Fruit fly (Drosophila melanogaster) whole organism, adult: ENCODE measurements around the gene CenB1A.

ENCODE experiments used
- CG11617 ChIP-seq: fragments of 200-800 bp; sonication (Bioruptor generic); optimal IDR thresholded peaks from 2 replicates; lab custom pipeline; 2017; ENCODE audit warnings: mild to moderate bottlenecking, missing biosample characterization, missing genetic modification reagents, missing genetic modification characterization
- CG12768 ChIP-seq: fragments of 200-800 bp; sonication (Bioruptor generic); optimal IDR thresholded peaks from 2 replicates; lab custom pipeline; 2017; ENCODE audit warnings: missing biosample characterization, missing genetic modification characterization, mild to moderate bottlenecking, moderate library complexity, missing genetic modification reagents
- CG14711 ChIP-seq: fragments of 200-800 bp; sonication (Bioruptor generic); optimal IDR thresholded peaks from 2 replicates; lab custom pipeline; 2018; ENCODE audit warnings: missing biosample characterization, mild to moderate bottlenecking, missing genetic modification characterization, moderate library complexity
- CG1620 ChIP-seq: fragments of 200-800 bp; sonication (Bioruptor generic); optimal IDR thresholded peaks from 2 replicates; lab custom pipeline; 2016; ENCODE audit warnings: missing biosample characterization, missing genetic modification characterization
- CG7045 ChIP-seq: fragments of 200-800 bp; sonication (Bioruptor generic); optimal IDR thresholded peaks from 2 replicates; lab custom pipeline; 2017; ENCODE audit warnings: missing biosample characterization, mild to moderate bottlenecking, missing genetic modification characterization
- Clk ChIP-seq: fragments of 200-800 bp; sonication (Bioruptor generic); optimal IDR thresholded peaks from 2 replicates; lab custom pipeline; 2017; ENCODE audit warnings: missing biosample characterization, missing genetic modification characterization
- Hr96 ChIP-seq: fragments of 200-800 bp; sonication (Bioruptor generic); optimal IDR thresholded peaks from 2 replicates; lab custom pipeline; 2016; ENCODE audit warnings: missing biosample characterization, missing genetic modification characterization
- Mnt ChIP-seq: fragments of 200-800 bp; sonication (Bioruptor generic); optimal IDR thresholded peaks from 2 replicates; lab custom pipeline; 2016; ENCODE audit warnings: missing biosample characterization, mild to moderate bottlenecking, missing genetic modification characterization
- cic ChIP-seq: fragments of 200-800 bp; sonication (Bioruptor generic); optimal IDR thresholded peaks from 2 replicates; lab custom pipeline; 2017; ENCODE audit warnings: missing biosample characterization, mild to moderate bottlenecking, missing genetic modification characterization, moderate library complexity
- cnc ChIP-seq, 2 experiments: fragments of >200 bp; optimal IDR thresholded peaks; 2 replicates each; lab custom pipeline; 2017

dm6 chr3R:23130884-23131283 is 12.7 kb downstream of the CenB1A start:
- TF ChIP-seq CG7045 (GFP tag; lab: Kevin White, UChicago): no peak
- no peak for TF ChIP-seq CG11617 (GFP tag; lab: Kevin White, UChicago)
- no peak for TF ChIP-seq cic (GFP tag; lab: Kevin White, UChicago)
- no peak for TF ChIP-seq CG14711 (tag; lab: Kevin White, UChicago)
- TF ChIP-seq CG1620: no peak
- TF ChIP-seq Hr96 (GFP tag; lab: Kevin White, UChicago): no peak
- TF ChIP-seq Clk: no peak
- no peak for TF ChIP-seq CG12768 (GFP tag; lab: Kevin White, UChicago)
- no peak for TF ChIP-seq Mnt (GFP tag; lab: Kevin White, UChicago)
- no peak for TF ChIP-seq cnc (optimal IDR thresholded peaks at IDR 0.05; lab: Kevin White, UChicago)
